Fruit fly (Drosophila melanogaster) whole organism, pupa: Measurements from ENCODE around the gene ND-B18.
A peak's percentile ranks its signal among the peaks of the same experiment; 100 is the strongest.

Source experiments
- CG10348 ChIP-seq: fragments of 200-800 bp; sonication (Bioruptor generic); IDR thresholded peaks from 2 replicates; pipeline ENCODE4 v1.3.6; 2022; ENCODE audit warnings: missing biosample characterization, missing genetic modification characterization
- CG12605 ChIP-seq: fragments of 200-800 bp; sonication (Bioruptor generic); IDR thresholded peaks from 2 replicates; pipeline ENCODE4 v1.3.6; 2022; ENCODE audit warnings: missing biosample characterization, missing genetic modification characterization
- CG13204 ChIP-seq: fragments of 200-800 bp; sonication (Bioruptor generic); optimal IDR thresholded peaks from 2 replicates; lab custom pipeline; 2018; ENCODE audit warnings: missing biosample characterization, mild to moderate bottlenecking, missing genetic modification characterization, moderate library complexity
- CG14655 ChIP-seq: fragments of 200-800 bp; sonication (Bioruptor generic); optimal IDR thresholded peaks from 3 replicates; lab custom pipeline; 2017; ENCODE audit warnings: mild to moderate bottlenecking, missing biosample characterization, missing genetic modification reagents, missing genetic modification characterization
- CG15710 ChIP-seq: fragments of 200-800 bp; sonication (Bioruptor generic); optimal IDR thresholded peaks from 2 replicates; lab custom pipeline; 2018; ENCODE audit warnings: missing biosample characterization, mild to moderate bottlenecking, missing genetic modification characterization, moderate library complexity
- CG17806 ChIP-seq: fragments of 200-800 bp; sonication (Bioruptor generic); optimal IDR thresholded peaks from 2 replicates; lab custom pipeline; 2018; ENCODE audit warnings: missing biosample characterization, mild to moderate bottlenecking, missing genetic modification characterization, moderate library complexity
- CG32121 ChIP-seq: fragments of 200-800 bp; sonication (Bioruptor generic); IDR thresholded peaks from 2 replicates; pipeline ENCODE4 v1.3.6; 2022; ENCODE audit warnings: missing biosample characterization, missing genetic modification characterization
- CG34367 ChIP-seq: fragments of 200-800 bp; sonication (Bioruptor generic); optimal IDR thresholded peaks from 2 replicates; lab custom pipeline; 2018; ENCODE audit warnings: missing biosample characterization, mild to moderate bottlenecking, missing genetic modification characterization
- CG4496 ChIP-seq: fragments of 200-800 bp; sonication (Bioruptor generic); IDR thresholded peaks from 3 replicates; pipeline ENCODE4 v1.3.6; 2022; ENCODE audit warnings: missing biosample characterization, missing genetic modification characterization
- CG8159 ChIP-seq: fragments of 200-800 bp; sonication (Bioruptor generic); optimal IDR thresholded peaks from 3 replicates; lab custom pipeline; 2018; ENCODE audit warnings: missing biosample characterization, mild to moderate bottlenecking, missing genetic modification characterization, moderate library complexity
- CG8301 ChIP-seq: fragments of 200-800 bp; sonication (Bioruptor generic); optimal IDR thresholded peaks from 2 replicates; lab custom pipeline; 2018; ENCODE audit warnings: missing biosample characterization, mild to moderate bottlenecking, missing genetic modification characterization
- CG9948 ChIP-seq: fragments of 200-800 bp; sonication (Bioruptor generic); optimal IDR thresholded peaks from 2 replicates; lab custom pipeline; 2018; ENCODE audit warnings: missing biosample characterization, mild to moderate bottlenecking, missing genetic modification characterization, moderate library complexity
- D1 ChIP-seq: fragments of 200-800 bp; sonication (Bioruptor generic); optimal IDR thresholded peaks from 2 replicates; lab custom pipeline; 2018; ENCODE audit warnings: missing biosample characterization, mild to moderate bottlenecking, missing genetic modification characterization, moderate library complexity
- EcR ChIP-seq: fragments of 200-800 bp; sonication (Bioruptor generic); optimal IDR thresholded peaks from 3 replicates; lab custom pipeline; 2019; ENCODE audit warnings: missing biosample characterization, missing genetic modification characterization, mild to moderate bottlenecking, moderate library complexity, missing genetic modification reagents
- Ets98B ChIP-seq: fragments of 200-800 bp; sonication (Bioruptor generic); IDR thresholded peaks from 2 replicates; pipeline ENCODE4 v1.3.6; 2022; ENCODE audit warnings: missing biosample characterization, missing genetic modification characterization
- Pif1A ChIP-seq: fragments of 200-800 bp; sonication (Bioruptor generic); optimal IDR thresholded peaks from 3 replicates; lab custom pipeline; 2016; ENCODE audit warnings: missing biosample characterization, missing genetic modification characterization
- Pif1B ChIP-seq: fragments of 200-800 bp; sonication (Bioruptor generic); optimal IDR thresholded peaks from 3 replicates; lab custom pipeline; 2016; ENCODE audit warnings: missing biosample characterization, missing genetic modification characterization
- Snoo ChIP-seq: fragments of 200-800 bp; sonication (Bioruptor generic); optimal IDR thresholded peaks from 3 replicates; lab custom pipeline; 2017; ENCODE audit warnings: missing biosample characterization, mild to moderate bottlenecking, missing genetic modification characterization, inconsistent platforms
- fd96Ca ChIP-seq: fragments of 200-800 bp; sonication (Bioruptor generic); IDR thresholded peaks from 3 replicates; pipeline ENCODE4 v1.3.6; 2022; ENCODE audit warnings: missing biosample characterization, missing genetic modification characterization
- gl ChIP-seq: fragments of 200-800 bp; sonication (Bioruptor generic); optimal IDR thresholded peaks from 2 replicates; lab custom pipeline; 2018; ENCODE audit warnings: missing biosample characterization, mild to moderate bottlenecking, missing genetic modification characterization
- rn ChIP-seq: fragments of 200-800 bp; sonication (Bioruptor generic); IDR thresholded peaks from 2 replicates; pipeline ENCODE4 v1.3.6; 2022; ENCODE audit warnings: missing biosample characterization, missing genetic modification characterization

Gene ND-B18

DNA sequence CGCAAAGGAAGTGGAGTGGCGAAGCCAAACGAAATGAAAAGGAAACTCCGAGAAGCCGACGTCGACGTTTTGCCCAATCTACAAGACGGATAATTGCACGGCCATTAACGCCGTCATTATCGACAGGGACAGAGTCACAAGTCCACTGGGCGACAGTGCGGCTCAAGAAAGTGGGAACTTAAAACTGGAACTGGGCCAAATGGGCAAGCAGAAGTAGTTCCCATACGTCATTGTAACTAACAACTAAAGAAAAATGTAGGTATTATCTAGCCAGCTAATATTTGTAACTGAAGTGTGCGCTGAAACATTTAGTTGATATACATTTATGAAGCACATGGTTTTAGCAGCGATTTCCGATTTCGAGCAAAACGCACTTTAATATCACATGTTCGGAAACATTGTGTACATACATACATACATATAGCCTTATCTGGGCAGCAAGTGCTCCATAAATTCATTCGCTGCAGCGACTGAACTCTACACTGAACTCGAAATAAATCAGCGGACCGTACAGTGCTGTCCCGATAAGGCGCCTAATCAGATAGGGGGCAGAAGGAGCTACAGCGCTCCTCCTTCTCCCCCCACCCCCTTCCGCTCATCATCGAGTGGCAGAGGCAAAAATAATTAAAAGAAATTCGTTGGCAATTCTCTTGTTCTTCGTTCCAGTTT is 7.4 kb downstream of the ND-B18 start:
- TF ChIP-seq Ets98B (GFP tag; lab: Robert Waterston, UW) (peak; percentile 37; the same call in 1 of the 2 replicates), CG14655 (GFP tag; lab: Kevin White, UChicago) (peak; percentile 11), CG17806 (tag; lab: Kevin White, UChicago) (no peak), fd96Ca (GFP tag; lab: Robert Waterston, UW) (peak; percentile 29; the same call in 1 of the 3 replicates), CG9948 (tag; lab: Kevin White, UChicago) (no peak), CG13204 (GFP tag; lab: Kevin White, UChicago) (no peak), EcR (GFP tag; lab: Kevin White, UChicago) (peak; percentile 62), Pif1A (peak; percentile 43), Pif1B (GFP tag; lab: Kevin White, UChicago) (no peak), CG4496 (GFP tag; lab: Robert Waterston, UW) (no peak), CG15710 (peak; percentile 29), gl (peak; percentile 23), CG34367 (tag; lab: Kevin White, UChicago) (peak; percentile 12), CG12605 (GFP tag; lab: Robert Waterston, UW) (no peak), CG8159 (tag; lab: Kevin White, UChicago) (peak; percentile 37), CG8301 (peak; percentile 25), CG10348 (no peak), CG32121 (GFP tag; lab: Robert Waterston, UW) (no peak), Snoo (tag; lab: Kevin White, UChicago) (peak; percentile 15), D1 (no peak), rn (GFP tag; lab: Robert Waterston, UW) (no peak)
- TF ChIP-seq, all 21 proteins: peak for 11

DNA sequence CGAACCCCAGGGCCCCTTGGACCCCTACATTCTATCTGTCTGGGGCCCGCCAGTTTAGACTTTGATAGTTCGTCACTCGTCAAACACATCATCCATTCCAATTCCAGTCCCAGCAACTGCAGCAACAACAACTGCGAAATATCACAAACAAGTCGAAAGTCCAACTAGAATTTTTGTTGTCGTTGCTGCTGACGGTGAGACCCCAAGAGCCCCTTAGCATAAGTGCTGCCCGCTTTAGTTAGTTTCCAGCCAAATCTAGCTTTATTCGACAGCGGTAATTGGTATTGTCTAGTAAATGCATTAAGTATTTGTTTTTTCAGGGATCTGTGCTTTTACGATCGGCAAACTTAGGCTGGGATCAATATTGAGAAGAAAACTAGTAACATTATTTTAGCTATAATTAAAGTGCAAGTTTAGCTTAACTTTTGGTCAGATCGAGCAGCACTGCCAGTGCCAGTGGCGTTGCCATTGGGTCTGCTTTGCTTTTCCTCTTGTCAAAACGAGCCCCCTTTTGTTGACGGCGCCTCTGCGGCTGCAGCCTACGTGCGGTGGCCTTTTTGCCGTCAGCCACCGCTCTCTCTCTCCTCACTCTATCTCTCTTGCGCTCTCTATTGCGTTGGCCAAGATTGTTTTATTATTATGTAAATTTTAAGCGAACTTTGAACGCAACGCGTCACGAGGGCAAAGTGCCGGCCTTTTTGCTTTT is 11.3 kb downstream of the ND-B18 start:
- TF ChIP-seq rn (GFP tag; lab: Robert Waterston, UW): peak; percentile 67
- TF ChIP-seq CG10348: no peak; the same call in 1 of the 2 replicates
- peak; percentile 91 for TF ChIP-seq CG14655 (GFP tag; lab: Kevin White, UChicago)
- TF ChIP-seq gl: peak; percentile 88
- TF ChIP-seq CG13204 (GFP tag; lab: Kevin White, UChicago): peak; percentile 81
- TF ChIP-seq EcR (GFP tag; lab: Kevin White, UChicago): peak; percentile 51
- peak; percentile 81 for TF ChIP-seq CG15710
- TF ChIP-seq CG8159 (tag; lab: Kevin White, UChicago): peak; percentile 84
- peak; percentile 91 for TF ChIP-seq CG4496 (GFP tag; lab: Robert Waterston, UW)
- TF ChIP-seq CG34367 (tag; lab: Kevin White, UChicago): peak; percentile 82
- peak; percentile 62 for TF ChIP-seq CG17806 (tag; lab: Kevin White, UChicago)
- TF ChIP-seq D1: peak; percentile 61
- TF ChIP-seq Pif1A: peak; percentile 90
- TF ChIP-seq CG12605 (GFP tag; lab: Robert Waterston, UW): peak; percentile 69
- TF ChIP-seq CG8301: peak; percentile 88
- TF ChIP-seq Snoo (tag; lab: Kevin White, UChicago): peak; percentile 71
- TF ChIP-seq CG9948 (tag; lab: Kevin White, UChicago): peak; percentile 74
- peak; percentile 79 for TF ChIP-seq Pif1B (GFP tag; lab: Kevin White, UChicago)
- TF ChIP-seq fd96Ca (GFP tag; lab: Robert Waterston, UW): peak; percentile 91
- peak; percentile 87 for TF ChIP-seq Ets98B (GFP tag; lab: Robert Waterston, UW)
- TF ChIP-seq CG32121 (GFP tag; lab: Robert Waterston, UW): peak; percentile 92

DNA sequence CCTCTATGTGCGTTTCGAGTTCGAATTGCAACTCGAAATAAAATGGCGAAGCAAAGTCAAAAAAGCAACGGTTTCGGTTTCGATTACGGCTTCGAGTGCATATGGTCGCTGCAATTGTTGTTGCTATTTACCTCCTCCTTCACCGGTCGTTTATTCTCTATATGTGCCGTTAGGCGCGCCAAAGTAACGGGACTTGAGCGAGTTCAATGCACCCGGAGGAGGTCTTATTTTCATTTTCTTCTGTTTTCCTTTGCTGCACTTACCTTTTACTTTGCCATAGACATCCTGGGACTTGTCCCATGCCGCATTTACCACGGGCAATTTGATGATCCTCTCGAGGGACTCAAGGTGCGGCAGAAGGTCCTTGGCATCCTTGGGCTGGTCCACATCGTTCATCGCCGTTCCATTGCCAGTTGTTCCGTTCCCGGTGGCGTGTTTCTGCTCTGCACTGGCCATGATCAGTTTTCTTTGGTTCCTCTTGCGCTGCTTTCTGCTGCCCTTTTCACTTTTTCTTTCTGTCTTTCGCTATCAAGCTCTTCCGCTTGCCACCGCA is 12.0 kb downstream of the ND-B18 start:
- TF ChIP-seq CG14655 (GFP tag; lab: Kevin White, UChicago) (no peak), Pif1B (GFP tag; lab: Kevin White, UChicago) (no peak), EcR (GFP tag; lab: Kevin White, UChicago) (peak; percentile 76), CG10348 (no peak), Ets98B (GFP tag; lab: Robert Waterston, UW) (no peak), CG17806 (tag; lab: Kevin White, UChicago) (no peak), CG15710 (no peak)

dm6 chrX:15076038-15076575 is 12.6 kb downstream of the ND-B18 start, which contains the start of gene Lsd-2:
TSS of gene Lsd-2 (minus strand) at chrX:15076220.
- TF ChIP-seq D1 (no peak), Pif1A (no peak), Pif1B (GFP tag; lab: Kevin White, UChicago) (peak; percentile 37), CG10348 (no peak), CG14655 (GFP tag; lab: Kevin White, UChicago) (peak; percentile 40), CG17806 (tag; lab: Kevin White, UChicago) (peak; percentile 10), Snoo (tag; lab: Kevin White, UChicago) (peak; percentile 12), rn (GFP tag; lab: Robert Waterston, UW) (no peak), EcR (GFP tag; lab: Kevin White, UChicago) (no peak), CG12605 (GFP tag; lab: Robert Waterston, UW) (peak; percentile 50; the same call in 1 of the 2 replicates), CG8159 (tag; lab: Kevin White, UChicago) (peak; percentile 42), CG8301 (no peak), Ets98B (GFP tag; lab: Robert Waterston, UW) (peak; percentile 51), CG4496 (GFP tag; lab: Robert Waterston, UW) (peak; percentile 53; the same call in 2 of the 3 replicates), CG15710 (peak; percentile 9), CG9948 (tag; lab: Kevin White, UChicago) (no peak), fd96Ca (GFP tag; lab: Robert Waterston, UW) (peak; percentile 50; the same call in 1 of the 3 replicates), gl (peak; percentile 31), CG34367 (tag; lab: Kevin White, UChicago) (peak; percentile 30), CG13204 (GFP tag; lab: Kevin White, UChicago) (peak; percentile 4), CG32121 (GFP tag; lab: Robert Waterston, UW) (0 out of 2 replicates have a peak, but pooled peaks have one; percentile 18)
